Fruit fly (Drosophila melanogaster): Measurements from ENCODE around the gene Uggt.
A peak's percentile ranks its signal among the peaks of the same experiment; 100 is the strongest.

Uggt gene

dm6 chr3L:18836658-18837057 lies 35.9 kb upstream of the Uggt start:
- no peak for TF ChIP-seq spab (GFP tag; optimal IDR thresholded peaks at IDR 0.05)
- TF ChIP-seq Eip93F (GFP tag; optimal IDR thresholded peaks at IDR 0.05) = no peak
- TF ChIP-seq CG9139 (GFP tag; optimal IDR thresholded peaks at IDR 0.05) = no peak
- TF ChIP-seq Sox15 (GFP tag; optimal IDR thresholded peaks at IDR 0.05) = no peak
- no peak for TF ChIP-seq Eip78C (GFP tag)
- no peak for TF ChIP-seq CG16779 (tag; optimal IDR thresholded peaks at IDR 0.05)
- TF ChIP-seq CG6163 (GFP tag; IDR thresholded peaks at IDR 0.05) = no peak

dm6 chr3L:18837707-18838244 lies 34.8 kb upstream of the Uggt start:
- TF ChIP-seq CG7368 (GFP tag; optimal IDR thresholded peaks at IDR 0.05) (no peak), CG10631 (GFP tag; optimal IDR thresholded peaks at IDR 0.05) (no peak), salr (GFP tag; optimal IDR thresholded peaks at IDR 0.05) (no peak), Hr4 (GFP tag; optimal IDR thresholded peaks at IDR 0.05) (no peak), Hr38 (GFP tag; optimal IDR thresholded peaks at IDR 0.05) (no peak), fkh (GFP tag; optimal IDR thresholded peaks at IDR 0.05) (peak; percentile 71)

- TF ChIP-seq CG10631 (GFP tag; optimal IDR thresholded peaks at IDR 0.05) (no peak), fd59A (GFP tag; optimal IDR thresholded peaks at IDR 0.05) (no peak), Eip78C (GFP tag) (peak; percentile 13)
These were observed 32.6 kb upstream of the Uggt start for dm6 chr3L:18839996-18840369.

- TF ChIP-seq CG3919 (GFP tag; optimal IDR thresholded peaks at IDR 0.05) (peak; percentile 36), Hr4 (GFP tag; optimal IDR thresholded peaks at IDR 0.05) (peak; percentile 52), CG8632 (GFP tag; optimal IDR thresholded peaks at IDR 0.05) (no peak), Ets96B (tag; optimal IDR thresholded peaks at IDR 0.05) (peak; percentile 30), CG31627 (GFP tag; optimal IDR thresholded peaks at IDR 0.05) (peak; percentile 55), CG8319 (GFP tag; optimal IDR thresholded peaks at IDR 0.05) (no peak), CG9139 (GFP tag; optimal IDR thresholded peaks at IDR 0.05) (peak; percentile 1), spab (GFP tag; optimal IDR thresholded peaks at IDR 0.05) (no peak), CG15336 (GFP tag; IDR thresholded peaks at IDR 0.05) (no peak), Smox (GFP tag; optimal IDR thresholded peaks at IDR 0.05) (peak; percentile 51), acj6 (GFP tag; optimal IDR thresholded peaks at IDR 0.05) (peak; percentile 46), Gug (GFP tag; IDR thresholded peaks at IDR 0.05) (no peak), lz (GFP tag; optimal IDR thresholded peaks at IDR 0.05) (peak; percentile 59), Met (GFP tag; optimal IDR thresholded peaks at IDR 0.05) (peak; percentile 63), CG11294 (GFP tag; IDR thresholded peaks at IDR 0.05) (no peak), Eip93F (GFP tag; optimal IDR thresholded peaks at IDR 0.05) (no peak), Eip75B (GFP tag; optimal IDR thresholded peaks at IDR 0.05) (no peak), topi (GFP tag; optimal IDR thresholded peaks at IDR 0.05) (peak; percentile 40), Lpt (GFP tag; optimal IDR thresholded peaks at IDR 0.05) (no peak), ss (GFP tag; optimal IDR thresholded peaks at IDR 0.05) (peak in 1 of 2 experiments; percentile 26), eg (GFP tag; IDR thresholded peaks at IDR 0.05) (no peak), vri (GFP tag; optimal IDR thresholded peaks at IDR 0.05) (peak; percentile 26), pdm3 (GFP tag; optimal IDR thresholded peaks at IDR 0.05) (peak; percentile 51), OdsH (GFP tag; optimal IDR thresholded peaks at IDR 0.05) (peak; percentile 49), CG32006 (GFP tag; optimal IDR thresholded peaks at IDR 0.05) (peak; percentile 69), CG6808 (GFP tag; optimal IDR thresholded peaks at IDR 0.05) (peak; percentile 35), Hr38 (GFP tag; optimal IDR thresholded peaks at IDR 0.05) (no peak), Sox102F (GFP tag; optimal IDR thresholded peaks at IDR 0.05) (peak; percentile 37), Hr39 (GFP tag; optimal IDR thresholded peaks at IDR 0.05) (peak; percentile 55), CG10669 (GFP tag; optimal IDR thresholded peaks at IDR 0.05) (peak; percentile 1), CG10631 (GFP tag; optimal IDR thresholded peaks at IDR 0.05) (peak; percentile 40), CG6854 (GFP tag; optimal IDR thresholded peaks at IDR 0.05) (peak; percentile 67), fd85E (GFP tag; optimal IDR thresholded peaks at IDR 0.05) (peak; percentile 42), dac (GFP tag; optimal IDR thresholded peaks at IDR 0.05) (no peak), fkh (GFP tag; optimal IDR thresholded peaks at IDR 0.05) (peak; percentile 57), achi (GFP tag; optimal IDR thresholded peaks at IDR 0.05) (peak; percentile 36), CG6163 (GFP tag; IDR thresholded peaks at IDR 0.05) (no peak), Sox15 (GFP tag; optimal IDR thresholded peaks at IDR 0.05) (peak; percentile 38), esn (GFP tag; optimal IDR thresholded peaks at IDR 0.05) (peak; percentile 57)
These were observed 32.1 kb upstream of the Uggt start for dm6 chr3L:18840370-18841007.
